Worm (Caenorhabditis elegans) whole organism, midembryonic: ENCODE measurements around the gene tmem-184.

Experiments used
- T22C8.4 ChIP-seq: fragments of 200-800 bp; sonication (Bioruptor generic); IDR thresholded peaks from 2 replicates; pipeline ENCODE4 v1.3.6; 2022; ENCODE audit warnings: missing genetic modification characterization, missing compliant biosample characterization
- med-1 ChIP-seq: sonication (generic microtip); optimal IDR thresholded peaks from 2 replicates; lab custom pipeline; 2017; ENCODE audit warnings: missing genetic modification characterization, mild to moderate bottlenecking, missing compliant biosample characterization, antibody characterized with exemption, missing genetic modification reagents; ENCODE audit not compliant: insufficient read depth
- ztf-23 ChIP-seq: fragments of 200-800 bp; sonication (Bioruptor generic); IDR thresholded peaks from 2 replicates; pipeline ENCODE4 v1.3.6; 2022; ENCODE audit warnings: missing genetic modification reagents, missing genetic modification characterization, missing compliant biosample characterization

ce11 chrX:14753514-14754076, 46.9 kb upstream of the tmem-184 start, which contains the start of gene sucl-1:
- TF ChIP-seq ztf-23 (GFP tag; lab: Robert Waterston, UW) (peak; percentile 67; the same call in 1 of the 2 replicates), med-1 (GFP tag; lab: Kevin White, UChicago) (no peak), T22C8.4 (no peak)
